Worm (Caenorhabditis elegans) whole organism, L4 larva: ENCODE measurements around the gene hpr-17.

ENCODE experiments used
- aha-1 ChIP-seq: fragments of 150-350 bp; peaks from one replicate; lab custom pipeline; 2014; ENCODE audit warnings: missing biosample characterization, missing genetic modification characterization
- fos-1 ChIP-seq: fragments of 150-350 bp; optimal IDR thresholded peaks from 2 replicates; lab custom pipeline; 2014; ENCODE audit warnings: missing biosample characterization, missing genetic modification characterization
- lin-13 ChIP-seq: fragments of 150-350 bp; optimal IDR thresholded peaks from 2 replicates; lab custom pipeline; 2014; ENCODE audit warnings: missing biosample characterization, missing genetic modification reagents, missing genetic modification characterization
- nhr-10 ChIP-seq: fragments of 150-350 bp; optimal IDR thresholded peaks from 2 replicates; lab custom pipeline; 2014; ENCODE audit warnings: missing biosample characterization, missing genetic modification characterization
- nhr-42 ChIP-seq: fragments of 200-800 bp; sonication (Bioruptor generic); IDR thresholded peaks from 2 replicates; pipeline ENCODE4 v1.3.6; 2022; ENCODE audit warnings: missing genetic modification characterization, missing compliant biosample characterization
- nhr-77 ChIP-seq: fragments of 150-350 bp; optimal IDR thresholded peaks from 2 replicates; lab custom pipeline; 2014; ENCODE audit warnings: missing biosample characterization, missing genetic modification characterization
- php-3 ChIP-seq: fragments of 200-800 bp; sonication (Bioruptor generic); IDR thresholded peaks from 2 replicates; pipeline ENCODE4 v1.3.6; 2022; ENCODE audit warnings: missing genetic modification reagents, missing genetic modification characterization, missing compliant biosample characterization
- pqm-1 ChIP-seq: sonication (generic microtip); optimal IDR thresholded peaks from 2 replicates; lab custom pipeline; 2017; ENCODE audit warnings: missing biosample characterization, missing genetic modification characterization
- snpc-4 ChIP-seq: fragments of 150-350 bp; optimal IDR thresholded peaks from 2 replicates; lab custom pipeline; 2014; ENCODE audit warnings: missing biosample characterization, missing genetic modification characterization
- unc-62 ChIP-seq, 3 experiments: fragments of 150-350 bp in 1 of 3; sonication (generic microtip); optimal IDR thresholded peaks in 2 of 3; peaks in 1 of 3; 1 replicate in 1 of 3; 2 replicates in 2 of 3; lab custom pipeline; 2014 to 2017; ENCODE audit warnings: missing biosample characterization in 3 of 3, missing genetic modification characterization in 3 of 3, missing genetic modification reagents in 3 of 3, missing genotype in 1 of 3
- zip-2 ChIP-seq: fragments of 150-350 bp; optimal IDR thresholded peaks from 2 replicates; lab custom pipeline; 2014; ENCODE audit warnings: missing biosample characterization, missing genetic modification characterization
- ztf-7 ChIP-seq: fragments of 150-350 bp; optimal IDR thresholded peaks from 2 replicates; lab custom pipeline; 2014; ENCODE audit warnings: missing biosample characterization, missing genetic modification characterization

DNA sequence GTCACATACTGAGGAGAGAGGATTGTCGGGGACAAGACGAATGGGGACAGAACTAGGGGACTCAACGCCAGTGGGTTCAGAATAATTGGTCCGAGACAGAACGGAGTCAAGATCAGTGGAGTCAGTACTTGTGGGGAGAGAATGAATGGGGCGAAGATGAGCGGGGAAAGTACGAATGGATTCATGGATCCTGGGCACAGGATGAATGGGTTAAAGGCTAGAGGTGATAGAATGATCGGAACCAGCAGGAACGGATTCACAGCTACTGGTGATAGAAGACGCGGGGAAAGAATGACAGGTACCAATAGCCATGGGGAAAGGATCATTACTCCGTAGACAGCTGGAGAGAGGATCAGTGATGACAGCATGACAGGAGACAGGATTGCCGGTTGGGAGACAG is 17.3 kb downstream of the hpr-17 start:
- TF ChIP-seq ztf-7 (tag; lab: Kevin White, UChicago) (no peak), nhr-10 (no peak), nhr-77 (no peak), php-3 (GFP tag; lab: Robert Waterston, UW) (no peak), unc-62 (GFP tag; optimal IDR thresholded peaks at IDR 0.05 in 1 of 2; lab: Kevin White, UChicago) (peak in 1 of 2 experiments; percentile 68), unc-62 (tag; optimal IDR thresholded peaks at IDR 0.05; lab: Kevin White, UChicago) (no peak), zip-2 (no peak), nhr-42 (0 out of 2 replicates have a peak, but pooled peaks have one; percentile 7), snpc-4 (tag; lab: Kevin White, UChicago) (no peak), lin-13 (GFP tag; lab: Kevin White, UChicago) (no peak), fos-1 (tag; lab: Kevin White, UChicago) (no peak), aha-1 (tag; lab: Kevin White, UChicago) (no peak), pqm-1 (tag; lab: Kevin White, UChicago) (no peak)
